Worm (Caenorhabditis elegans): ENCODE data around the gene figl-1.
"Not testable (repeated sequence)": the region's sequence is repeated elsewhere in the genome, so short reads cannot be mapped to it uniquely, and the experiment has no call there.

figl-1 gene

ce11 chrV:4302842-4303241 is 43.0 kb downstream of the figl-1 start:
- TF ChIP-seq tag-97 (GFP tag; IDR thresholded peaks at IDR 0.05), result no peak
- TF ChIP-seq ztf-7 (tag; optimal IDR thresholded peaks at IDR 0.05), result no peak
- TF ChIP-seq unc-62 (GFP tag; optimal IDR thresholded peaks at IDR 0.05 in 1 of 2), result peak in 1 of 2 experiments; percentile 97
- no peak for TF ChIP-seq unc-62 (tag; optimal IDR thresholded peaks at IDR 0.05)
- no peak for TF ChIP-seq hmg-1.1 (GFP tag; IDR thresholded peaks at IDR 0.05)
- no peak for TF ChIP-seq F37D6.2 (tag; optimal IDR thresholded peaks at IDR 0.05)

DNA sequence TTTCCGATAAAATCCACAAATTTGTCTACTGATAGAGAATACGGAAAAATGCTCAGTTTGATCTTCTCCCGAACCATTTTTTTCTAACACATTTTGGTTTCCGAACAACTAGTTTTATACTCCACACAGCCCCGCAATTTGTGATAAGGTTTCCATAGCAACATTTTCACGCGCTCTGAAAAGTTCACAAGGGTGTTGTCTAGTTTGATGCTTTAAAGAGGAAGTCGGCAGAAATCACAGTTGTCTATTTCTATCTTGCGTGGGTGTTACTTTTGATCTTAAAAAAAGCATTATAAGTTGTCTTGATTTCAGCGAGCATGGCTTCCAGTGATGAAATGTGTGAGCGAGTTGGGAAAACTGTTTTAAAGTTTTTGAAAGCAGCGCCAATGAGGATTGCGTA is 46.1 kb downstream of the figl-1 start, which contains the start of gene ZC132.3:
Gene ZC132.3 (minus strand): TSS at position 101 of the 400 bp plus-strand sequence.
- no peak for TF ChIP-seq mdt-29 (GFP tag; IDR thresholded peaks at IDR 0.05)

- TF ChIP-seq nhr-237 (tag; optimal IDR thresholded peaks at IDR 0.05) (no peak), dpl-1 (GFP tag; optimal IDR thresholded peaks at IDR 0.05) (no peak), mdl-1 (tag; optimal IDR thresholded peaks at IDR 0.05) (no peak), ceh-20 (GFP tag; IDR thresholded peaks at IDR 0.05) (no peak), dmd-9 (GFP tag; IDR thresholded peaks at IDR 0.05) (no peak), zfp-2 (tag; optimal IDR thresholded peaks at IDR 0.05) (no peak), hif-1 (tag; optimal IDR thresholded peaks at IDR 0.05) (no peak), ceh-32 (tag; optimal IDR thresholded peaks at IDR 0.05; ENCODE audit: poor library complexity) (no peak)
Measured at ce11 chrV:4298579-4298978, 47.2 kb downstream of the figl-1 start, which contains the start of gene ZC132.11. ZC132.11 (minus strand) TSS chrV:4298679.

- TF ChIP-seq unc-62 (GFP tag; optimal IDR thresholded peaks at IDR 0.05 in 1 of 2) (peak in 1 of 2 experiments; percentile 14), unc-62 (tag; optimal IDR thresholded peaks at IDR 0.05) (no peak), daf-12 (tag; optimal IDR thresholded peaks at IDR 0.05) (no peak)
Measured at ce11 chrV:4295920-4296319, 49.9 kb downstream of the figl-1 start, which contains the start of gene F47D2.11. F47D2.11 (minus strand) TSS chrV:4296020.

- not testable (repeated sequence) for TF ChIP-seq aly-2, nhr-48, pqm-1 (tag; optimal IDR thresholded peaks at IDR 0.05)
Measured at ce11 chrV:4293425-4293824, 52.4 kb downstream of the figl-1 start, which contains the start of gene srh-194. srh-194 (minus strand) TSS chrV:4293525.
